Worm (Caenorhabditis elegans) whole organism, L2 larva: ENCODE results near the gene pct-1.

Experiments used
- ZK546.5 ChIP-seq: sonication (generic microtip); optimal IDR thresholded peaks from 2 replicates; lab custom pipeline; 2017; ENCODE audit warnings: missing biosample characterization, missing genetic modification characterization
- ama-1 ChIP-seq: fragments of 150-350 bp; optimal IDR thresholded peaks from 2 replicates; lab custom pipeline; 2018; ENCODE audit warnings: inconsistent platforms
- ceh-82 ChIP-seq: fragments of 150-350 bp; optimal IDR thresholded peaks from 2 replicates; lab custom pipeline; 2014; ENCODE audit warnings: missing biosample characterization, missing genetic modification characterization
- elt-1 ChIP-seq: fragments of 150-350 bp; optimal IDR thresholded peaks from 2 replicates; lab custom pipeline; 2014; ENCODE audit warnings: missing biosample characterization, missing genetic modification characterization
- lsy-2 ChIP-seq, 2 experiments: fragments of 150-350 bp in 1 of 2; sonication (generic microtip) in 1 of 2; optimal IDR thresholded peaks; 2 replicates each; lab custom pipeline; 2014 to 2017; ENCODE audit warnings: missing biosample characterization in 2 of 2, missing genetic modification characterization in 2 of 2
- nhr-12 ChIP-seq: fragments of 150-350 bp; optimal IDR thresholded peaks from 2 replicates; lab custom pipeline; 2014; ENCODE audit warnings: missing biosample characterization, missing genetic modification characterization
- nhr-237 ChIP-seq: fragments of 150-350 bp; optimal IDR thresholded peaks from 2 replicates; lab custom pipeline; 2014; ENCODE audit warnings: missing biosample characterization, missing genetic modification characterization
- snpc-4 ChIP-seq: fragments of 150-350 bp; optimal IDR thresholded peaks from 2 replicates; lab custom pipeline; 2014; ENCODE audit warnings: missing biosample characterization, missing genetic modification characterization
- unc-39 ChIP-seq: fragments of 150-350 bp; optimal IDR thresholded peaks from 2 replicates; lab custom pipeline; 2014; ENCODE audit warnings: missing biosample characterization, missing genetic modification characterization
- unc-55 ChIP-seq: fragments of 150-350 bp; sonication (generic microtip); optimal IDR thresholded peaks from 3 replicates; lab custom pipeline; 2014; ENCODE audit warnings: missing biosample characterization, missing genetic modification reagents, missing genetic modification characterization
- unc-62 ChIP-seq: fragments of 150-350 bp; optimal IDR thresholded peaks from 2 replicates; lab custom pipeline; 2014; ENCODE audit warnings: missing biosample characterization, missing genetic modification reagents, missing genetic modification characterization
- ztf-11 ChIP-seq: sonication (generic microtip); optimal IDR thresholded peaks from 2 replicates; lab custom pipeline; 2017; ENCODE audit warnings: missing biosample characterization, missing genetic modification characterization

DNA sequence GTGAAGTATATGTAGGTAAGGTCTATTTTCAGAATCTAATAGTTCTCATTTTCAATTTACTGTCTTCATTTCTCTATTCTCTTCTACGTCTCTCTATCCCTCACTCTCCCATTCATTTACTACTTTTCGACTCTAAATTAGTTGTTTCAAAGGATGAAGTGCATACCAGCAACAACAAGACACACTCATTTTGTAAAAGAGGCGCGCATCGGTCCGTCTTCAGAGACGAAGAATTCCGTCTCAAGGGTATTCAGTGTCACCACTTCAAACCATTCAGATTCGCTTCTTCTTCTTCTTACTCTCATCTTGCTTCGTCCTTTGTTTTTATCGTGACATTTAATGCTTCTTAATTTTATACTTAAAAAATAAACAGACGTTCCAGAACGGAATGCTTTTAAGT, 4.9 kb upstream of the pct-1 start:
- TF ChIP-seq snpc-4 (tag; lab: Kevin White, UChicago) = no peak
- TF ChIP-seq unc-55 (GFP tag; lab: Kevin White, UChicago) = no peak
- no peak for TF ChIP-seq lsy-2 (tag; optimal IDR thresholded peaks at IDR 0.05; lab: Kevin White, UChicago)
- TF ChIP-seq unc-62 (GFP tag; lab: Kevin White, UChicago) = no peak
- no peak for TF ChIP-seq nhr-12 (tag; lab: Kevin White, UChicago)
- no peak for TF ChIP-seq ceh-82
- TF ChIP-seq nhr-237 (tag; lab: Kevin White, UChicago) = no peak
- no peak for TF ChIP-seq ztf-11 (tag; lab: Kevin White, UChicago)
- no peak for TF ChIP-seq elt-1
- TF ChIP-seq unc-39 (tag; lab: Kevin White, UChicago) = no peak
- no peak for TF ChIP-seq ama-1 (lab: Kevin White, UChicago)
- no peak for TF ChIP-seq ZK546.5 (tag; lab: Kevin White, UChicago)
